Worm (Caenorhabditis elegans): ENCODE measurements around the gene mrps-12.

mrps-12 gene

ce11 chrV:20875324-20875723, 37.4 kb downstream of the mrps-12 start:
- TF ChIP-seq lin-11 (tag; optimal IDR thresholded peaks at IDR 0.05) (no peak), lim-6 (tag; optimal IDR thresholded peaks at IDR 0.05) (no peak), rnt-1 (tag; optimal IDR thresholded peaks at IDR 0.05) (no peak), sox-2 (GFP tag; IDR thresholded peaks at IDR 0.05) (no peak), pat-9 (tag; optimal IDR thresholded peaks at IDR 0.05) (no peak), unc-86 (tag; optimal IDR thresholded peaks at IDR 0.05) (no peak), che-1 (tag; optimal IDR thresholded peaks at IDR 0.05) (no peak)

ce11 chrV:20879069-20879667, 41.3 kb downstream of the mrps-12 start, which contains the start of gene unc-80:
Gene unc-80 (plus strand): TSS chrV:20879601.
- TF ChIP-seq ceh-2 (tag; optimal IDR thresholded peaks at IDR 0.05) (no peak), C38D4.7 (GFP tag; optimal IDR thresholded peaks at IDR 0.05) (no peak), ceh-9 (tag; optimal IDR thresholded peaks at IDR 0.05) (no peak), nhr-11 (tag; optimal IDR thresholded peaks at IDR 0.05) (peak; percentile 71), ceh-18 (tag; optimal IDR thresholded peaks at IDR 0.05) (peak; percentile 47), dmd-4 (tag; optimal IDR thresholded peaks at IDR 0.05; ENCODE audit: borderline replicate concordance) (no peak), tbx-2 (tag; optimal IDR thresholded peaks at IDR 0.05) (peak; percentile 53), ceh-48 (tag; optimal IDR thresholded peaks at IDR 0.05) (peak; percentile 12), pha-4 (tag; optimal IDR thresholded peaks at IDR 0.05) (no peak), ceh-6 (GFP tag; optimal IDR thresholded peaks at IDR 0.05) (no peak), hlh-13 (GFP tag; optimal IDR thresholded peaks at IDR 0.05) (no peak), hlh-30 (tag; optimal IDR thresholded peaks at IDR 0.05; ENCODE audit: insufficient read depth) (no peak), ceh-14 (tag; optimal IDR thresholded peaks at IDR 0.05) (peak; percentile 55), nfya-1 (tag; optimal IDR thresholded peaks at IDR 0.05) (peak; percentile 44), odd-2 (tag; optimal IDR thresholded peaks at IDR 0.05) (no peak), rnt-1 (tag; optimal IDR thresholded peaks at IDR 0.05) (no peak), lin-11 (tag; optimal IDR thresholded peaks at IDR 0.05) (no peak), fax-1 (tag; optimal IDR thresholded peaks at IDR 0.05) (no peak), hlh-15 (tag; optimal IDR thresholded peaks at IDR 0.05) (no peak), che-1 (tag; optimal IDR thresholded peaks at IDR 0.05) (no peak), ahr-1 (tag; optimal IDR thresholded peaks at IDR 0.05) (no peak), K02D7.2 (tag; optimal IDR thresholded peaks at IDR 0.05) (no peak), unc-3 (GFP tag; conservative IDR thresholded peaks at IDR 0.05) (no peak), unc-3 (tag; optimal IDR thresholded peaks at IDR 0.05) (peak; percentile 54), ceh-31 (tag; optimal IDR thresholded peaks at IDR 0.05) (peak; percentile 64), fkh-10 (GFP tag; optimal IDR thresholded peaks at IDR 0.05) (no peak), dve-1 (tag; optimal IDR thresholded peaks at IDR 0.05) (no peak), madf-2 (tag; optimal IDR thresholded peaks at IDR 0.05) (no peak), npax-4 (tag; optimal IDR thresholded peaks at IDR 0.05) (no peak), unc-42 (tag; optimal IDR thresholded peaks at IDR 0.05) (peak; percentile 76), Y22D7AL.16 (tag; optimal IDR thresholded peaks at IDR 0.05) (no peak), ttx-3 (tag; optimal IDR thresholded peaks at IDR 0.05) (no peak)

All from whole organism, late embryonic.